In the genomic region with DNA sequence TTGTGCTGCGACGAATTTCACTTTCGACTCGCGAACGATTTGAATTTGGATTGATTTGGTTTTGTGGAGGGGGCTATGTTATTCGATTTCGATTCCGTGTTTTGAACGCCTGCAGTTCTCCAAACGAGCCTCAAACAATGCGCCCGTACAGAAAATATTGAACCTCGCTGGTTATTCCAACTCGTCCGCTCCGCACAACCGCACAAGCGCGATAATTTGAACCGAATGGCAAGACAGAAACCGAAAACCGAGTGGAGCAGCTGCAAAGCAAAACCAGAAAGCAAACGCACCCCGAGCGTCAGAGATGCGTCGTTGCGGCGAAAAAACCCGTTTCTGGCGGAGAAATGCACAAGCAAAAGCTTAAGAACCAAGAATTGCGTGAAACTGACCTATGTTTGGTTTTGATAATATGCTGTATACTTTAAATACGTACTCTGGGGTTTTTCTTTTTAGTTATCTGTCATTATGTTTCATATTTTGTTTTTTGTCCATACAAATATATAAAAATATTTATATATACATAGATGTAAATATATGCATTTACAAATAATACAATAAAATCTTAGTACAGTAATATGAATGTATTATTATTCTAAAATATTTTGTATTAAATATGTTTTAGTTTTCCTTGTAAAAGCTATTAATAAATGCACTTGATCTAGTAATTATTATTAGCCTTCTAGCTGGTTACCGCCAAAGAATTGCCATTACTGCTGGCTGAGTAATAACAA, we compare ENCODE assay signal across 1 fruit fly cellular context.
TF ChIP-seq lines count a peak whose summit lies in the region.

TSS of gene Dyrk2 (minus strand) at position 231 of the 731 bp plus-strand sequence.

TF ChIP-seq in whole organism, embryonic, 481 proteins besides CTCF, POLR2A, EP300 and RAD21 (continued from another document):
- peak; percentile 83 for TF ChIP-seq rib (GFP tag; IDR thresholded peaks at IDR 0.05; lab: Robert Waterston, UW)
- no peak for TF ChIP-seq tap (tag; optimal IDR thresholded peaks at IDR 0.05; lab: Kevin White, UChicago)
- TF ChIP-seq CG3407 (GFP tag; optimal IDR thresholded peaks at IDR 0.05; lab: Kevin White, UChicago): no peak
- TF ChIP-seq HmgZ (tag; optimal IDR thresholded peaks at IDR 0.05; lab: Kevin White, UChicago): peak; percentile 45
- peak; percentile 49 for TF ChIP-seq dmrt99B (tag; optimal IDR thresholded peaks at IDR 0.05; lab: Kevin White, UChicago)
- no peak for TF ChIP-seq Lpt (GFP tag; optimal IDR thresholded peaks at IDR 0.05; lab: Kevin White, UChicago)
- TF ChIP-seq gcm2 (GFP tag; optimal IDR thresholded peaks at IDR 0.05; lab: Kevin White, UChicago): peak; percentile 39
- no peak for TF ChIP-seq pnt (GFP tag; optimal IDR thresholded peaks at IDR 0.05; lab: Kevin White, UChicago)
- TF ChIP-seq seq (GFP tag; IDR thresholded peaks at IDR 0.05; lab: Robert Waterston, UW): peak; percentile 59
- TF ChIP-seq CG33557 (GFP tag; optimal IDR thresholded peaks at IDR 0.05; lab: Kevin White, UChicago): peak; percentile 14
- TF ChIP-seq crp (GFP tag; optimal IDR thresholded peaks at IDR 0.05; lab: Kevin White, UChicago): peak in 1 of 2 experiments; percentile 17
- peak; percentile 14 for TF ChIP-seq ftz-f1 (GFP tag; optimal IDR thresholded peaks at IDR 0.05; lab: Kevin White, UChicago)
- TF ChIP-seq cas (GFP tag; IDR thresholded peaks at IDR 0.05; lab: Robert Waterston, UW): no peak
- TF ChIP-seq CG14441 (GFP tag; IDR thresholded peaks at IDR 0.05; lab: Robert Waterston, UW): peak; percentile 54; the same call in 1 of the 2 replicates
- TF ChIP-seq ab (GFP tag; optimal IDR thresholded peaks at IDR 0.05; lab: Kevin White, UChicago): no peak
- TF ChIP-seq CG12942 (GFP tag; optimal IDR thresholded peaks at IDR 0.05; lab: Kevin White, UChicago): no peak
